Worm (Caenorhabditis elegans): Measurements from ENCODE around the gene K11H12.1.

DNA sequence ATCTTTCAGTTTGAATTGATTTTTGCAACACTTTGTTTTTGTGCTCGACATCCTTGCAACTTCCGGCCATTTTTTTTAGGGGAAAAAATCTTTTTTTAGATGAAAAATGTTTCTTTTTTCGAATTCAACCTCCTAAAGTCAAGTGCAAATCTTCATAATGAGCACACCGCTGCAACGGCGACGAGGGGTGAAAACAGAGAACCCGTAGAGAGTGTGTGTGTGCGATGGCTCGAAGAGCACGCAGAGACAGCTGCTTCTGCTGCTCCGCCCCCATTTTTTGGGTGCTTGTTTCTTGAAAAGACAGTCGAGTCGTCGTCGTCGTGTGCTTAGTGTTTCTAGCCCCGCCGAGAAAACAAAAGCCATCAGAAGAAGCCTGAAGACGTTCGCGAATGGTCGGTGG lies 47.2 kb downstream of the K11H12.1 start, which contains the start of gene inx-18:
- no peak for TF ChIP-seq B0310.2 (tag; optimal IDR thresholded peaks at IDR 0.05)
- TF ChIP-seq hmbx-1 (tag; optimal IDR thresholded peaks at IDR 0.05): no peak
- no peak for TF ChIP-seq ama-1 (optimal IDR thresholded peaks at IDR 0.05)
- TF ChIP-seq hmg-4 (GFP tag; optimal IDR thresholded peaks at IDR 0.05): no peak
- TF ChIP-seq F13C5.2 (tag; optimal IDR thresholded peaks at IDR 0.05): no peak
- no peak for TF ChIP-seq flt-1 (GFP tag; IDR thresholded peaks at IDR 0.05)
- TF ChIP-seq ets-7 (tag; optimal IDR thresholded peaks at IDR 0.05): no peak
- TF ChIP-seq hnd-1 (tag; optimal IDR thresholded peaks at IDR 0.05): no peak

Measured in whole organism, early embryonic.